Fruit fly (Drosophila melanogaster): ENCODE measurements around the gene Trmt112.

The Trmt112 gene

DNA sequence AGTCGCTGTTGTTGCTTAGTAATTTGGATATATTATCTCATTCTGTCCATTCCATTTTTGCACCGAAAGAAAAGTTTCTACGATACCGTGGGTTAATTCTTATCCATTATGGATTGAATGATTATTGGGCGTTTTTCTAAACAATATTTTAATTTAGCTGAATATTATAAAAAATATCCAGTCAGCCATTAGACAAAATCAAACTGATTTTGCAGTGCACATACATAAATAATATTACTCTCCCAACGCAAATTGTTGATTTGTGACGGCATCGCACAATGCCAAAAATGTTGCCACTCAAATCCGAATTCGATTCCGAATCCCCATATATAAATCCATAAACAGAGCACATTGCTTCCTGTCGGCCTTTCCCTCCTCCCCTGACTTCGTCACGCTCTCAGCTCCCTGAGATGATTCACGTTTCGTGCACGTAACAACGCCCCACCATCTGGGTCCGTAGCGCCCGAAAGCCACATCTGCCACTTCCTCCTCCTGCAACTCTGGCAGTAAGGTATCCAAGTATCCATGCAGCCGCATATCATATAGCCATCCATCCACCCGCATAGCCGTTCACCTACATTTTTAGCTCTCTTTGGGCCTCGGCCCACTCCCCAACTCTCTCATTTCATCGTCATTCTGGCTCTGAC is 39.6 kb downstream of the Trmt112 start (continued):
- 0 out of 3 replicates have a peak, but pooled peaks have one; percentile 11 for TF ChIP-seq HLH4C (GFP tag; IDR thresholded peaks at IDR 0.05; ENCODE audit: partially characterized antibody)
- no peak for TF ChIP-seq p53 (GFP tag; optimal IDR thresholded peaks at IDR 0.05)
- TF ChIP-seq cg (GFP tag; optimal IDR thresholded peaks at IDR 0.05), result no peak
- no peak for TF ChIP-seq Gsc (GFP tag; IDR thresholded peaks at IDR 0.05)
- peak; percentile 67 for TF ChIP-seq CG15011 (GFP tag; optimal IDR thresholded peaks at IDR 0.05)
- TF ChIP-seq gfzf (GFP tag; optimal IDR thresholded peaks at IDR 0.05), result no peak
- no peak for TF ChIP-seq ken (GFP tag; IDR thresholded peaks at IDR 0.05)
- TF ChIP-seq caup (GFP tag; optimal IDR thresholded peaks at IDR 0.05; ENCODE audit: severe bottlenecking), result peak; percentile 76
- TF ChIP-seq E2f2 (GFP tag; IDR thresholded peaks at IDR 0.05), result no peak
- TF ChIP-seq CG16813 (GFP tag; IDR thresholded peaks at IDR 0.05; ENCODE audit: partially characterized antibody), result no peak
- TF ChIP-seq Antp (GFP tag; optimal IDR thresholded peaks at IDR 0.05), result peak; percentile 31
- no peak for TF ChIP-seq YL-1 (GFP tag; optimal IDR thresholded peaks at IDR 0.05)
- no peak for TF ChIP-seq CG11398 (GFP tag; optimal IDR thresholded peaks at IDR 0.05)
- peak; percentile 65 for TF ChIP-seq CG15514 (GFP tag; optimal IDR thresholded peaks at IDR 0.05)
- TF ChIP-seq CG11723 (GFP tag; optimal IDR thresholded peaks at IDR 0.05), result no peak
- TF ChIP-seq bbx (GFP tag; IDR thresholded peaks at IDR 0.05; ENCODE audit: partially characterized antibody), result no peak
- TF ChIP-seq HmgZ (tag; optimal IDR thresholded peaks at IDR 0.05), result peak; percentile 64
- no peak for TF ChIP-seq CG4820 (GFP tag; optimal IDR thresholded peaks at IDR 0.05)
- peak; percentile 59 for TF ChIP-seq ind (GFP tag; optimal IDR thresholded peaks at IDR 0.05)
- TF ChIP-seq Eip74EF (GFP tag; optimal IDR thresholded peaks at IDR 0.05), result no peak
- no peak for TF ChIP-seq stwl (tag; optimal IDR thresholded peaks at IDR 0.05)
- TF ChIP-seq Oaz (GFP tag; IDR thresholded peaks at IDR 0.05), result 0 out of 2 replicates have a peak, but pooled peaks have one; percentile 24
- TF ChIP-seq prd (optimal IDR thresholded peaks at IDR 0.05), result no peak
- TF ChIP-seq prd (GFP tag; IDR thresholded peaks at IDR 0.05), result peak; percentile 81
- TF ChIP-seq vvl (GFP tag; IDR thresholded peaks at IDR 0.05), result peak; percentile 74; the same call in 1 of the 2 replicates
- peak; percentile 35 for TF ChIP-seq emc (GFP tag; optimal IDR thresholded peaks at IDR 0.05)
- TF ChIP-seq abd-A (tag; optimal IDR thresholded peaks at IDR 0.05), result peak; percentile 75
- TF ChIP-seq hbn (GFP tag; IDR thresholded peaks at IDR 0.05; ENCODE audit: partially characterized antibody), result no peak
- TF ChIP-seq CG11504 (tag; optimal IDR thresholded peaks at IDR 0.05), result no peak
- TF ChIP-seq Nf-YC (tag; optimal IDR thresholded peaks at IDR 0.05), result peak; percentile 4
- peak; percentile 79 for TF ChIP-seq row (GFP tag; IDR thresholded peaks at IDR 0.05)
- TF ChIP-seq CG17802 (tag; optimal IDR thresholded peaks at IDR 0.05), result no peak
- TF ChIP-seq yki (optimal IDR thresholded peaks at IDR 0.05), result no peak
- TF ChIP-seq grau (tag; optimal IDR thresholded peaks at IDR 0.05), result peak; percentile 80
- no peak for TF ChIP-seq usp (GFP tag; optimal IDR thresholded peaks at IDR 0.05)
- no peak for TF ChIP-seq Atf-2 (GFP tag; optimal IDR thresholded peaks at IDR 0.05)
- TF ChIP-seq CG2202 (tag; optimal IDR thresholded peaks at IDR 0.05), result no peak
- TF ChIP-seq HmgD (GFP tag; optimal IDR thresholded peaks at IDR 0.05), result no peak
- TF ChIP-seq CG14014 (GFP tag; IDR thresholded peaks at IDR 0.05), result peak; percentile 80
- TF ChIP-seq trem (tag; optimal IDR thresholded peaks at IDR 0.05), result no peak
- TF ChIP-seq grn (GFP tag; optimal IDR thresholded peaks at IDR 0.05), result no peak
- no peak for TF ChIP-seq CG42726 (GFP tag; IDR thresholded peaks at IDR 0.05; ENCODE audit: partially characterized antibody)
- peak; percentile 73 for TF ChIP-seq CG12659 (GFP tag; optimal IDR thresholded peaks at IDR 0.05)
- no peak for TF ChIP-seq CG4360 (GFP tag; IDR thresholded peaks at IDR 0.05)
- TF ChIP-seq ssp (GFP tag; IDR thresholded peaks at IDR 0.05), result 0 out of 2 replicates have a peak, but pooled peaks have one; percentile 17
- TF ChIP-seq CG14667 (GFP tag; IDR thresholded peaks at IDR 0.05), result peak; percentile 57
- TF ChIP-seq CG12071 (GFP tag; optimal IDR thresholded peaks at IDR 0.05), result peak; percentile 11
- no peak for TF ChIP-seq en (GFP tag; optimal IDR thresholded peaks at IDR 0.05)
- TF ChIP-seq gce (GFP tag; IDR thresholded peaks at IDR 0.05), result no peak
- peak; percentile 53; the same call in 1 of the 2 replicates for TF ChIP-seq CG4730 (GFP tag; IDR thresholded peaks at IDR 0.05)
